Fruit fly (Drosophila melanogaster): ENCODE results near the gene CG7706.
A peak's percentile ranks its signal among the peaks of the same experiment; 100 is the strongest.

Gene CG7706

DNA sequence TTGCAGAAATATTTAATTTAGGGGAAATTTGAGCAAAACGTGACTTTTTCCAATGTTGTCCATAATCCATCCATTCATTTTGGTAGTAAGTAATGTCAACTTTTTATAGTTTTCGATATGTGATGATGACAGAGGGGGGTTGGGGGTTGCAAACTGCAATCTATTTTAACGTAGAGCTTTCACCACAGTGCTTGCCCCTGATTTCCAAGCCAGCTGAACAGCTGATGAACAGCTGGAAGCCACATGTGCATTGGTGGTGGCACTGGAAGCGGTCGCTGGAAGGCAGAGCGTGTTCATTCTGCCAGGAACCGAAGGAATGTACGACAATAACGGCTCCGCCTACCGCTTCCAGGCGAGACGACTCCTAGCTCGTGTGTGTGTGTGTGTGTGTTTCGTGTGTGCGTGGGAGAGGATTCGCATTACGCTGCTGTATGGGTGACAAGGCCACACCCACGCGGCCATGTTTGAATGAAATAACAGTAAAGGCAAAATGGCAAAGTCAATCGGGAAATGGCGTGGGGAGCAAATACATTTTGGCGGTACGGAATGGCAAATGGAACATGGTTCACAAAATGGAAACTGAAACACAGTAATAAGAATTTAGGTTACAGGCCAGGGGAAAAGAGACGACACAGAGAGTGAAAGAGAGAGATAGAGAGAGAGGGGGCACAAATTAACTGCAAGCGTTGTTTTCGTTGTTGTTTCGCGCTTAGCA, 21.4 kb downstream of the CG7706 start (continued):
- no peak for TF ChIP-seq CG5180 (GFP tag; optimal IDR thresholded peaks at IDR 0.05)

- TF ChIP-seq CG31441 (GFP tag; IDR thresholded peaks at IDR 0.05): no peak
- no peak for TF ChIP-seq CG33557 (GFP tag; optimal IDR thresholded peaks at IDR 0.05)
- no peak for TF ChIP-seq CG15073 (GFP tag; optimal IDR thresholded peaks at IDR 0.05)
- no peak for TF ChIP-seq HHEX (GFP tag; optimal IDR thresholded peaks at IDR 0.05)
- no peak for TF ChIP-seq tx (GFP tag; optimal IDR thresholded peaks at IDR 0.05)
- no peak for TF ChIP-seq lov (optimal IDR thresholded peaks at IDR 0.05)
- TF ChIP-seq lov (GFP tag; IDR thresholded peaks at IDR 0.05): no peak
- TF ChIP-seq CG43689 (GFP tag; IDR thresholded peaks at IDR 0.05): no peak
- TF ChIP-seq az2 (GFP tag; optimal IDR thresholded peaks at IDR 0.05): no peak
- peak; percentile 92 for TF ChIP-seq CG13894 (tag; optimal IDR thresholded peaks at IDR 0.05)
- TF ChIP-seq slbo (GFP tag; IDR thresholded peaks at IDR 0.05): 0 out of 2 replicates have a peak, but pooled peaks have one; percentile 11
- no peak for TF ChIP-seq bowl (GFP tag; IDR thresholded peaks at IDR 0.05)
- TF ChIP-seq nmo (GFP tag; optimal IDR thresholded peaks at IDR 0.05): no peak
Observed at dm6 chr3R:18703514-18703913, 25.9 kb downstream of the CG7706 start.

DNA sequence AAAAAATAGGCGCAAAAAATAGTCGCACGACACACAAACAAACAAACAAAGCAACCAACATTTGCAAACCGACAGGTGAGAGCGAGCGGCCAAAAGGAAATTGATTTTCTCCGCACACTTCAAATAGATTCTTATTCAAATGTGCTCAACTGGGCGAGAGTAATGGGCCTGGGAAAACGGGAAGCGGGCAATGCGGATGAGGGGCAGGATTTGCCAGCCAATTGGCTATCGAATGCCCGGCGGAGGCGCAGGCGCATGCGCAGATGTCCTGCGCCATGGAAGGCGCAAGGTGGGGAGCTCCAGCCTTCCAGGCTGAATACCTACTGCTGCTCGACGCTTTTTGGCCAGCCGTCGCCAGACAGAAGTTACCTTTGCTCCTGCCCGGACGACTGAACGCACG, 27.5 kb downstream of the CG7706 start, which contains the start of the genes ChAT and VAChT:
ChAT (plus strand) TSS at position 352 of the 400 bp plus-strand sequence.
VAChT (plus strand) TSS at position 352 of the 400 bp plus-strand sequence.
- peak; percentile 33; the same call in 1 of the 2 replicates for TF ChIP-seq crol (GFP tag; IDR thresholded peaks at IDR 0.05)
- TF ChIP-seq Nf-YB (GFP tag; optimal IDR thresholded peaks at IDR 0.05): peak; percentile 74
- peak; percentile 67; the same call in 1 of the 2 replicates for TF ChIP-seq onecut (GFP tag; IDR thresholded peaks at IDR 0.05)
- no peak for TF ChIP-seq ATbp (GFP tag; optimal IDR thresholded peaks at IDR 0.05)
- TF ChIP-seq CG15073 (GFP tag; optimal IDR thresholded peaks at IDR 0.05): no peak
- peak; percentile 71 for TF ChIP-seq abd-A (tag; optimal IDR thresholded peaks at IDR 0.05)
- no peak for TF ChIP-seq repo (GFP tag; optimal IDR thresholded peaks at IDR 0.05)
- no peak for TF ChIP-seq Hsf (GFP tag; optimal IDR thresholded peaks at IDR 0.05)
- TF ChIP-seq zen (tag; optimal IDR thresholded peaks at IDR 0.05): no peak
- peak; percentile 55 for TF ChIP-seq pfk (GFP tag; optimal IDR thresholded peaks at IDR 0.05)
- no peak for TF ChIP-seq Atf-2 (GFP tag; optimal IDR thresholded peaks at IDR 0.05)
- no peak for TF ChIP-seq NK7.1 (GFP tag; optimal IDR thresholded peaks at IDR 0.05)
- TF ChIP-seq Nf-YC (tag; optimal IDR thresholded peaks at IDR 0.05): peak; percentile 87
- no peak for TF ChIP-seq sqz (GFP tag; optimal IDR thresholded peaks at IDR 0.05)
- peak; percentile 31 for TF ChIP-seq Deaf1 (tag; optimal IDR thresholded peaks at IDR 0.05)
- peak; percentile 86 for TF ChIP-seq ewg (GFP tag; optimal IDR thresholded peaks at IDR 0.05)
- TF ChIP-seq sna (GFP tag; IDR thresholded peaks at IDR 0.05; ENCODE audit: partially characterized antibody): no peak

DNA sequence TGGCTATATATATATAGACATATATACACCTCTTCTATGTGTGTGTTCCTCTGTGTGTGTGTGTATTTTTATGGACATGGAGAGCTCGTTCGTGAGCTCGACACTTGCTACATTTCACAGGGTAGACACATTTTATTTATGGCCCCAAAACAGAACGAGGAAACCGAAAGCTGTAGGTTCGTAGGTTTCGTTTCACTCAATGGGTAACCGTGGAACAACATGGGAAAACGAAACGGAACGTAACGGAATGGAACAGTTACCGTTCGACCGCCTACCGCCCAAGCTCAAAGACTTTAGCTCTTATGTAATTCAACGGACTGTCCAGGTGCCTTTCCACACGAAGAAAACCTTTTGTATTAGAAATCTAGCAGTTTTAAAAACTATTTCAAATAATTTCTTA, 28.7 kb downstream of the CG7706 start:
- TF ChIP-seq pfk (GFP tag; optimal IDR thresholded peaks at IDR 0.05) (peak; percentile 93), tgo (GFP tag; IDR thresholded peaks at IDR 0.05) (no peak), Pdp1 (GFP tag; optimal IDR thresholded peaks at IDR 0.05) (peak in 1 of 2 experiments; percentile 7), Hr78 (GFP tag; optimal IDR thresholded peaks at IDR 0.05) (no peak), Deaf1 (tag; optimal IDR thresholded peaks at IDR 0.05) (peak; percentile 22), seq (GFP tag; IDR thresholded peaks at IDR 0.05) (no peak), NfI (GFP tag; optimal IDR thresholded peaks at IDR 0.05) (no peak), abd-A (tag; optimal IDR thresholded peaks at IDR 0.05) (peak; percentile 15), Bdp1 (GFP tag; optimal IDR thresholded peaks at IDR 0.05) (no peak), nau (GFP tag; optimal IDR thresholded peaks at IDR 0.05) (no peak)
